Worm (Caenorhabditis elegans) whole organism, L1 larva: ENCODE results near the gene Y75B8A.13.

Experiments used
- C34B4.2 ChIP-seq: sonication (generic microtip); optimal IDR thresholded peaks from 2 replicates; lab custom pipeline; 2017; ENCODE audit warnings: mild to moderate bottlenecking, missing genetic modification characterization, missing compliant biosample characterization
- F16B12.6 ChIP-seq: fragments of 150-350 bp; optimal IDR thresholded peaks from 2 replicates; lab custom pipeline; 2014; ENCODE audit warnings: missing biosample characterization, missing genetic modification characterization
- blmp-1 ChIP-seq: fragments of 150-350 bp; optimal IDR thresholded peaks from 2 replicates; lab custom pipeline; 2014; ENCODE audit warnings: missing biosample characterization, missing genetic modification characterization
- ceh-63 ChIP-seq: fragments of 200-800 bp; sonication (Bioruptor generic); optimal IDR thresholded peaks from 2 replicates; lab custom pipeline; 2018; ENCODE audit warnings: mild to moderate bottlenecking, missing genetic modification characterization, missing compliant biosample characterization
- ceh-8 ChIP-seq: fragments of 200-800 bp; sonication (Bioruptor generic); optimal IDR thresholded peaks from 2 replicates; lab custom pipeline; 2018; ENCODE audit warnings: mild to moderate bottlenecking, missing genetic modification characterization, moderate library complexity, missing compliant biosample characterization
- ces-1 ChIP-seq: fragments of 150-350 bp; optimal IDR thresholded peaks from 2 replicates; lab custom pipeline; 2014; ENCODE audit warnings: missing biosample characterization, missing genetic modification reagents, missing genetic modification characterization
- efl-1 ChIP-seq, 4 experiments: fragments of 150-350 bp; optimal IDR thresholded peaks in 3 of 4; peaks in 1 of 4; 1 replicate in 1 of 4; 2 replicates in 3 of 4; lab custom pipeline; 2014; ENCODE audit warnings: missing biosample characterization in 2 of 4, missing genetic modification characterization in 2 of 4, missing genetic modification reagents in 2 of 4
- egl-13 ChIP-seq: sonication (generic microtip); optimal IDR thresholded peaks from 2 replicates; lab custom pipeline; 2016; ENCODE audit warnings: missing genotype, missing genetic modification reagents, missing genetic modification characterization, missing compliant biosample characterization
- elt-2 ChIP-seq: sonication (generic microtip); optimal IDR thresholded peaks from 2 replicates; lab custom pipeline; 2016; ENCODE audit warnings: missing genetic modification characterization, mild to moderate bottlenecking, inconsistent platforms, missing compliant biosample characterization, missing genetic modification reagents
- fkh-8 ChIP-seq: sonication (generic microtip); optimal IDR thresholded peaks from 2 replicates; lab custom pipeline; 2016; ENCODE audit warnings: mild to moderate bottlenecking, missing genetic modification characterization, missing compliant biosample characterization
- fos-1 ChIP-seq: fragments of 150-350 bp; optimal IDR thresholded peaks from 2 replicates; lab custom pipeline; 2014; ENCODE audit warnings: missing biosample characterization, missing genetic modification characterization
- hlh-4 ChIP-seq: sonication (generic microtip); optimal IDR thresholded peaks from 2 replicates; lab custom pipeline; 2016; ENCODE audit warnings: mild to moderate bottlenecking, missing genetic modification characterization, missing compliant biosample characterization
- hpl-2 ChIP-seq: fragments of 150-350 bp; optimal IDR thresholded peaks from 2 replicates; lab custom pipeline; 2014; ENCODE audit warnings: missing biosample characterization, missing genetic modification reagents, missing genetic modification characterization
- jun-1 ChIP-seq: fragments of 150-350 bp; optimal IDR thresholded peaks from 2 replicates; lab custom pipeline; 2014; ENCODE audit warnings: missing biosample characterization, missing genetic modification reagents, missing genetic modification characterization
- lin-39 ChIP-seq: fragments of 150-350 bp; optimal IDR thresholded peaks from 2 replicates; lab custom pipeline; 2014; ENCODE audit warnings: missing biosample characterization, missing genetic modification reagents, missing genetic modification characterization
- lir-3 ChIP-seq: sonication (generic microtip); optimal IDR thresholded peaks from 2 replicates; lab custom pipeline; 2016; ENCODE audit warnings: mild to moderate bottlenecking, missing genetic modification characterization, moderate library complexity, missing compliant biosample characterization; ENCODE audit not compliant: poor library complexity
- mab-9 ChIP-seq: fragments of 200-800 bp; sonication (Bioruptor generic); IDR thresholded peaks from 2 replicates; pipeline ENCODE4 v1.3.6; 2022; ENCODE audit warnings: missing genetic modification reagents, missing genetic modification characterization, missing compliant biosample characterization
- nhr-11 ChIP-seq: fragments of 150-350 bp; optimal IDR thresholded peaks from 2 replicates; lab custom pipeline; 2014; ENCODE audit warnings: missing biosample characterization, missing genetic modification characterization
- nhr-12 ChIP-seq: sonication (generic microtip); optimal IDR thresholded peaks from 2 replicates; lab custom pipeline; 2017; ENCODE audit warnings: missing biosample characterization, missing genetic modification characterization
- nhr-84 ChIP-seq: sonication (generic microtip); optimal IDR thresholded peaks from 2 replicates; lab custom pipeline; 2017; ENCODE audit warnings: missing biosample characterization, missing genetic modification characterization
- nhr-85 ChIP-seq: sonication (generic microtip); peaks from one replicate; lab custom pipeline; 2016; ENCODE audit warnings: missing genetic modification characterization, inconsistent platforms, missing compliant biosample characterization
- nhr-90 ChIP-seq: sonication (generic microtip); optimal IDR thresholded peaks from 2 replicates; lab custom pipeline; 2016; ENCODE audit warnings: mild to moderate bottlenecking, missing genetic modification characterization, missing compliant biosample characterization; ENCODE audit not compliant: poor library complexity
- pag-3 ChIP-seq: sonication (generic microtip); optimal IDR thresholded peaks from 2 replicates; lab custom pipeline; 2017; ENCODE audit warnings: missing genetic modification characterization, mild to moderate bottlenecking, missing compliant biosample characterization, antibody characterized with exemption, borderline replicate concordance; ENCODE audit not compliant: insufficient read depth
- pax-3 ChIP-seq: fragments of 200-800 bp; sonication (Bioruptor generic); optimal IDR thresholded peaks from 2 replicates; lab custom pipeline; 2018; ENCODE audit warnings: mild to moderate bottlenecking, missing genetic modification characterization, moderate library complexity, missing compliant biosample characterization
- pqm-1 ChIP-seq: sonication (generic microtip); optimal IDR thresholded peaks from 3 replicates; lab custom pipeline; 2017; ENCODE audit warnings: missing biosample characterization, missing genetic modification characterization
- skn-1 ChIP-seq: fragments of 150-350 bp; optimal IDR thresholded peaks from 2 replicates; lab custom pipeline; 2014; ENCODE audit warnings: missing biosample characterization, missing genetic modification characterization
- snpc-4 ChIP-seq: fragments of 150-350 bp; optimal IDR thresholded peaks from 2 replicates; lab custom pipeline; 2014; ENCODE audit warnings: missing biosample characterization, missing genetic modification characterization
- snu-23 ChIP-seq: sonication (generic microtip); optimal IDR thresholded peaks from 2 replicates; lab custom pipeline; 2016; ENCODE audit warnings: missing genetic modification characterization, missing compliant biosample characterization
- swsn-7 ChIP-seq: sonication (generic microtip); optimal IDR thresholded peaks from 2 replicates; lab custom pipeline; 2016; ENCODE audit warnings: missing genetic modification characterization, missing compliant biosample characterization
- unc-130 ChIP-seq: fragments of 150-350 bp; optimal IDR thresholded peaks from 2 replicates; lab custom pipeline; 2017; ENCODE audit warnings: missing biosample characterization, missing genetic modification characterization, inconsistent platforms
- vab-15 ChIP-seq: sonication (generic microtip); optimal IDR thresholded peaks from 2 replicates; lab custom pipeline; 2017; ENCODE audit warnings: missing genotype, mild to moderate bottlenecking, missing genetic modification characterization, missing compliant biosample characterization

Gene Y75B8A.13

DNA sequence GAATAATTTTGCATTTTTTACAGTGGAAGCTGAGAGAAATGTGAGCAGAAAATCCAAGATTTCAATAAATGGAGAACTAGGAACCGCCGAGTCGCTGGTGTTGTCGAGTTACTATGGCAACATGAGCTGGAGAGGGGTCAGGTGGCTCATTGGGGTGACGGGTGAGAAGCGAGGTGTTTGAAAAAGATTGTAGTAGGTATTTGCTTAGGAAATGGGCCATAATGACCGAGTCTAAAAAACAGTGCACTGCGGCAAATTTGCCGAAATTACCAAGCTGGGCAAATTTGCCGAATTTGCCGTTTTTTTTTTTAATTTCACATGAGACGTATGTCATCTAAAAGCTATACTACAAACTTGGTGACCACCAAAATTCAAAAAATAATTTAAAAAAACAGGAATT lies 13.1 kb downstream of the Y75B8A.13 start, which contains the start of gene osm-12:
Gene osm-12, minus strand, starts transcription at position 101 of the 400 bp plus-strand sequence.
- TF ChIP-seq fkh-8 (tag; lab: Kevin White, UChicago) (peak; percentile 3), hlh-4 (no peak)
- TF ChIP-seq, all 84 proteins: peak for 1

DNA sequence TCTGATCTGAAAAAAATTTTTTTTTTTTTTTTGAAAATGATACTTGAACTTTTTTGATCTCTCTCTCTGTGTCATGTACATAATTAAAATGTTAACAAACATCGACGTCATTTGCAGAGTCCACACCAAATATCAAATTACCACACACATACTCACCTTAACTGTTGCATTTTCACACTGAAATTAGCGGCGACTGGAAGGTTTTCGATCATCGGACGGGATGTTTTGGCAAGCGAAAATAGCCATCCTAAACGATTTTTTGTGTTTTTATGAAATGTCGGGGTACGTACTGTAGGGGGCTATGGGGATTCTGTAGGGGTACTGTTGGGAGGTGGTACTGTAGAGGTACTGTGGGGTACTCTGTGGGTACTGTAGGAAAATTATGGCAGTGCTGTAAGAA lies 17.4 kb downstream of the Y75B8A.13 start:
- TF ChIP-seq mab-9 (GFP tag; lab: Robert Waterston, UW) (no peak), vab-15 (tag; lab: Kevin White, UChicago) (no peak), snpc-4 (tag; lab: Kevin White, UChicago) (no peak), efl-1 (optimal IDR thresholded peaks at IDR 0.05; lab: Kevin White, UChicago) (no peak), efl-1 (GFP tag; optimal IDR thresholded peaks at IDR 0.05 in 1 of 2; lab: Kevin White, UChicago) (peak in 1 of 2 experiments; percentile 92)
- TF ChIP-seq, all 84 proteins: peak for 1

DNA sequence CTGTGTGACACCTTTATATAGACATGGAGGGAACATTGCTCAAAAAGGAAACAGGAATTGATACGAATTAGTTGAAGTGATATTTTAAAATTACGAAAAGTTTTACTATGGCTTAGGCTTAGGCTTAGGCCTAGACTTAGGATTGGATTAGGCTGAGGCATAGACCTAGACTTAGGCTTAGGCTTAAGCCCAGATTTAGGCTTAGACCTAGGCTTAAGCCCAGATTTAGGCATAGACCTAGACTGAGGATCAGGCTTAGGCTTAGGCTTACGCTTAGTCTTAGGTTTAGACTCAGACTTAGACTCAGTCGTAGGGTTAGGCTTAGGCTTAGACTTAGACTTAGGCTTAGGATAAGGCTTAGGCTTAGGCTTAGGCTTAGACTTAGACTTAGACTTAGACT lies 19.5 kb downstream of the Y75B8A.13 start:
- no peak for TF ChIP-seq swsn-7 (tag; lab: Kevin White, UChicago)
- TF ChIP-seq ceh-8: no peak
- no peak for TF ChIP-seq hpl-2 (GFP tag; lab: Kevin White, UChicago)
- TF ChIP-seq skn-1 (tag; lab: Kevin White, UChicago): no peak
- TF ChIP-seq pag-3 (tag; lab: Kevin White, UChicago): no peak
- no peak for TF ChIP-seq jun-1 (tag; lab: Kevin White, UChicago)
- TF ChIP-seq nhr-90 (tag; lab: Kevin White, UChicago): no peak
- no peak for TF ChIP-seq pax-3 (tag; lab: Kevin White, UChicago)
- no peak for TF ChIP-seq nhr-11
- no peak for TF ChIP-seq egl-13 (tag; lab: Kevin White, UChicago)
- no peak for TF ChIP-seq F16B12.6 (tag; lab: Kevin White, UChicago)
- no peak for TF ChIP-seq nhr-84 (tag; lab: Kevin White, UChicago)
- no peak for TF ChIP-seq pqm-1

DNA sequence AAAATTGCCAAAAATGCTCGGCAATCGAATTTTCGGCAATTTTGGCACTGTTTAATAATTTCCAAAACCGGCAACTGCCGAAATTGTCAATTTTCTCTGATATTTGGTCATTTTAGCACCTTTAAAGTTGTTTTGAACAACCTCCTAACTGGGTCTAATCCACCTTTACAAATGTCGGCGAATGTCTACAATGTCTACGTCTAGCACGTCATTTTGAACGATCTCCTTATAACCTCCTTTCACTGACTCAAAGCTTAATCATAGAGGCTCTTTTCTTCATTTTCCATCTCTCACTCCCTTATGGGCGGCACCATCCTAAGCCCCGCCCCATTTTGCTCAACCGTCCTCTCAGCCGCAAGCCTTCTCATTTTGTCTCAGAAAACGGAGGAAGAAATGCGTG lies 21.3 kb downstream of the Y75B8A.13 start, which contains the start of gene Y75B8A.44:
Gene Y75B8A.44, plus strand, starts transcription at position 301 of the 400 bp plus-strand sequence.
- TF ChIP-seq pqm-1 (no peak), blmp-1 (tag; lab: Kevin White, UChicago) (no peak), unc-130 (tag; lab: Kevin White, UChicago) (no peak), hpl-2 (GFP tag; lab: Kevin White, UChicago) (no peak), ceh-63 (no peak), pax-3 (tag; lab: Kevin White, UChicago) (no peak), lir-3 (tag; lab: Kevin White, UChicago) (no peak), snu-23 (GFP tag; lab: Kevin White, UChicago) (no peak), snpc-4 (tag; lab: Kevin White, UChicago) (no peak), nhr-11 (no peak)

DNA sequence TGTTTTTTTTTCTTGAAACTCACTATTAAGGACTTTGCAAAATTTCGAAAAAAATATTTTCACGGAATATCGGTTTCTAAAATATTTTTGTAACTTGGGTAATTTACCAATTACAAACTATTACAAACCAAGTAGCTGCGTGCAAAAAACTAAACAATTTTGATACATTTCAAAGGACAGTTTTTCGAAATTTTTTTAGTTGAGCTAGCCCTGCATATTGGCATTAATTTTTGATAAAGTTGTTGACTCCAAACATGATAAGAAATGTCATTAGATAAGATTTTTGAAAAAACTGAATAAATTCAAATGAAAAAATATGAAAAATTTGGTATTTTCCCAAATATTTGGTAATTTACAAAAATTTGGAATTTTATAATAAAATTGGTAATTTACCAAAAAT lies 27.3 kb downstream of the Y75B8A.13 start:
- TF ChIP-seq efl-1 (optimal IDR thresholded peaks at IDR 0.05; lab: Kevin White, UChicago) (no peak), efl-1 (GFP tag; optimal IDR thresholded peaks at IDR 0.05 in 1 of 2; lab: Kevin White, UChicago) (peak in 1 of 2 experiments; percentile 62), fos-1 (tag; lab: Kevin White, UChicago) (no peak), elt-2 (peak; percentile 3), ces-1 (GFP tag; lab: Kevin White, UChicago) (no peak)

DNA sequence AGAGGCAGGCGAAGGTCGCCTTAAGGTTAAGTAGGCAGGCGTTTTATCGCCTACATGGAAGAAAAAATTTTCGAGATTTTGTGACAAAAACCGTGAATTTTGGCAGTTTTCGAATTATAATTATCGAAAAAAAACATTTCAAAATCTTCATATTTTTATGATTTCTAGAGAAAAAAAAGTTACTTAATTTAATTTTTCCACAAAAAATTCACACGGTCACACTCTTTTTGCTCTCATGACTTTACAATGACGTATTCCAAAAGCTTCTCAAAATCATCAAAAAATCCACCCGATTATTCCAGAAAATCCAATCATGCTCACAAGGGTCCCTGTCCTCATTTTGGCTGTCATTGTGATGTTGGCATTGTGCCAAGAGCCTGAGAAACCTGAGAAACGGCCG lies 29.4 kb downstream of the Y75B8A.13 start, which contains the start of gene lury-1:
Gene lury-1, plus strand, starts transcription at position 301 of the 400 bp plus-strand sequence.
- TF ChIP-seq nhr-12 (tag; lab: Kevin White, UChicago) (no peak), pag-3 (tag; lab: Kevin White, UChicago) (no peak), nhr-85 (no peak), lin-39 (no peak), fkh-8 (tag; lab: Kevin White, UChicago) (no peak), C34B4.2 (tag; lab: Kevin White, UChicago) (no peak), fos-1 (tag; lab: Kevin White, UChicago) (no peak)
